Fruit fly (Drosophila melanogaster): ENCODE measurements around the gene CG9286.

Gene CG9286

DNA sequence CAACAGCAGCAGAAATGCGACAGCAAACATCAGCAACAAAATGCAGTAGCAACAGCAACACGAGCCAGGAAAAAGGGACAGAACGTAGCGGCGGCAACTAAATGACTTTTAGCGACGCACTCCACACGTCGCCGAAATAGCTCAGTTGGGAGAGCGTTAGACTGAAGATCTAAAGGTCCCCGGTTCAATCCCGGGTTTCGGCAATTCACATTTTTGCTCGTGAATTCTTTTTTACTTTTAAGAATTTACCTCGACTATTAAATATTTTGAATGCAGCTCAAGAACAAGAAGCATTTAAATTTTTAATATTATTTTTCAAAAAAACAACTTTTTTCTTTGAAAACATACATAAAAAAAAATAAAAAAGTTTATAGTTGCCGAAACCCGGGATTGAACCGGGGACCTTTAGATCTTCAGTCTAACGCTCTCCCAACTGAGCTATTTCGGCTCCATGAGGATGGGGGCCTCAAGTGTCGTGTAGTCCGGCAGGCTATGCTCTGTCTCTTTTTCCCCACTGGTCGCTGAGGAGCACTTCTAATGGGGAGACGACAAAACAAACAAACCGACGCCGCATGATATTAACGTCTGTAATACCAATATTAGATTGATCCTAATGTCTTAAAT, 17.2 kb downstream of the CG9286 start:
- TF ChIP-seq CG8478 (optimal IDR thresholded peaks at IDR 0.05): no peak
- no peak for TF ChIP-seq pan (optimal IDR thresholded peaks at IDR 0.05)
- no peak for TF ChIP-seq psq (optimal IDR thresholded peaks at IDR 0.05)
- no peak for TF ChIP-seq Dll (optimal IDR thresholded peaks at IDR 0.05)
- TF ChIP-seq usp (GFP tag; optimal IDR thresholded peaks at IDR 0.05): no peak
- no peak for TF ChIP-seq EcR (GFP tag; optimal IDR thresholded peaks at IDR 0.05)

DNA sequence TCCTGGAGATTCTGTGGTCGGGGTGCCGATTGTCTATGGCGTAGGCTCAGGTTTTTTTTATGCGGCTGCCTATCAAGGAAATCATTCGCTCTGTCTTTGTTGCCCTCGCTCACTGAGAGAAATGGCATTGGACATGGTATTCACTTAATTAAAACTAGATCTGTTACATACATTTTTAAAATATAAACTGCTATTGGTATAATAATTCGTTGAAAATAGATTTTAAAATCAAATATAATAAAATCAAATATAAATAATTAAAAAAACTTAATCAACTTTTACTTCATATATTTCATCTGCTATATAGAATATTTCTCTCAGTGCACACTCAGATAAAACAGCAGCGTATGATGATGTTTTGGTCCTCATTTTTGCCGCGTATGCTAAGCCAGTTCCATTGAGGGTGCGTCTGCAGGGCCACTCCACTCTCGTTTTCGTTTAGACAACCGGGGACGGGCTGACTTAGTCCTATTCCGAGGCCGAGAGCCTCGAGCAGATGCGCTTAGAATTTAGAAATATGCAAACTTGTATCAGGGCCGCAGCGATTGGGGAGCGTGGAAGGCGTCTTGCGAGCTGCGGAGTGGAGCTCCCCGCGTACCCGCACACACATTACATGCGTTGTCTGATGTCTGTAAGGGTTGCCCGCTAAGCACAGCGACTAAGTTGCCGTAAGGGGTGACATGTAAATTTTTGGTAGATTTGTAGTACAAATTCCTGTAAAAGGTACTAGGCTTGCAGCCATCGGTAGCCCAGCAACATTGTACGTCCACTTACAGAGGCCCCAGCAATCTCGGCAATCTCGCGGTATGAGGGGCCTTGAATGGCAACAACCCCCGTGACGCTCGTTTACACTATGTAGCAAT, 19.0 kb downstream of the CG9286 start:
- no peak for TF ChIP-seq psq (optimal IDR thresholded peaks at IDR 0.05)
- no peak for TF ChIP-seq Dll (optimal IDR thresholded peaks at IDR 0.05)
- no peak for TF ChIP-seq CG8478 (optimal IDR thresholded peaks at IDR 0.05)
- no peak for TF ChIP-seq EcR (GFP tag; optimal IDR thresholded peaks at IDR 0.05)
- no peak for TF ChIP-seq pan (optimal IDR thresholded peaks at IDR 0.05)
- no peak for TF ChIP-seq usp (GFP tag; optimal IDR thresholded peaks at IDR 0.05)

DNA sequence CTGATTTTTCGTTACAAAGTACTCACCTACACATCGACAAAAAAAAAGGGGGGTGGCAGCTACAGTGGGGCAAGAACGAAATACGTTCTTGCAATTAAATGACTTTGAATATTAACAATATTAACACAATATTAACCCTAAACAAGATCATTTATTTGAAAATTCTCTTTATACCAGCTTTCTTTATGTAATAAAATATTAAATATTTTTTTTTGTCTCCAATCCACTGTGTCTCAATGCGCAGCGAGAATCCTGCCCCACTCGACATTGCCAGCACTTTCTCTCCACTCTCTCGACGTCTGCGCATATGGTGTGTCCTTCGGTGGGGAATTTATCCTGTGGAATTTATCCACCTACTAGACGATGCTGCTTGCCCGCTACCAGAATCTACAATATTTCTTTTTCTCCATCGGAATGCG, 19.7 kb downstream of the CG9286 start:
- TF ChIP-seq psq (optimal IDR thresholded peaks at IDR 0.05): no peak
- TF ChIP-seq EcR (GFP tag; optimal IDR thresholded peaks at IDR 0.05): no peak
- TF ChIP-seq Dll (optimal IDR thresholded peaks at IDR 0.05): no peak
- no peak for TF ChIP-seq pan (optimal IDR thresholded peaks at IDR 0.05)

DNA sequence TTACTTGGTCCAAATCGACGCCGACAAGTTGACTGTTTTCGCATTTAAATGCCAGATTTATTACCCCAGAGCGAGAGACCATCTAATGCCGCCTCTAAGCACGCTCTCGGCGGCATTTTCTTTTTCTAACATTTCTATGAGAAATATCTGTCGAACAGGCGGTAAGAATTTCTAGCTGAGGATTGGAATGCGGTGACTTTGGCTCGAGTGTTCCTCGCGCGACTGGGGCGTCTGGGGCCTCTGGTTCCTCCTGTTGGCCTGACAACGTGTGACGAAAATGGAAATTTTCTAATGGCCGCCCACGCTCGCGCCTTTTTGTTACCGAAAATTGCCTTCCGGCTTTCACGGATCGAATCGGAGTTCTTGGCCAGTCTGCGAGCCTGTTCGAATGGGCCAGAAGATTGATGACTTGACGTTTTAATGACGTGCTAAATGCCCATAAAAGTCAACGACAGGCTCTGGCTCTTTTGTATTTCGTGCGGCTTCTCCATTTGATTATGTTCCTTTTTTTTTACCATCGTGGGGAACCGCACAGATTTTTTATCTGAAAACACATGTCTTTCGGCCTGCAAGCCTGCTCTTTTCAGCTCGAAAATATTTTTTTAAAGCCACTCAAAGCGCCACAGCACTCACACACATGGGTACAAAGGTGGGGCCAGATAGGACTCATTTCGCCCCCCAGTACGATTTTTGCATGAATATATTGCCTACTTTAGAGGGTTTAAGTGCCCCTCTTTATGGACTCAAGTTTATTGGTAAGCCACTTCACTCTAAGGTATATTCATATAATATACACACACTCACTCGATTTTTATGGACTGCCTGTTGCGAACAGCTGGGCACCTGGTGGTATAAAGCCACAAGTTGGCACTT, 20.7 kb downstream of the CG9286 start:
- no peak for TF ChIP-seq psq (optimal IDR thresholded peaks at IDR 0.05)
- no peak for TF ChIP-seq CG8478 (optimal IDR thresholded peaks at IDR 0.05)
- TF ChIP-seq Dll (optimal IDR thresholded peaks at IDR 0.05): peak; percentile 10
- TF ChIP-seq usp (GFP tag; optimal IDR thresholded peaks at IDR 0.05): no peak
- TF ChIP-seq pan (optimal IDR thresholded peaks at IDR 0.05): no peak
- TF ChIP-seq EcR (GFP tag; optimal IDR thresholded peaks at IDR 0.05): no peak

DNA sequence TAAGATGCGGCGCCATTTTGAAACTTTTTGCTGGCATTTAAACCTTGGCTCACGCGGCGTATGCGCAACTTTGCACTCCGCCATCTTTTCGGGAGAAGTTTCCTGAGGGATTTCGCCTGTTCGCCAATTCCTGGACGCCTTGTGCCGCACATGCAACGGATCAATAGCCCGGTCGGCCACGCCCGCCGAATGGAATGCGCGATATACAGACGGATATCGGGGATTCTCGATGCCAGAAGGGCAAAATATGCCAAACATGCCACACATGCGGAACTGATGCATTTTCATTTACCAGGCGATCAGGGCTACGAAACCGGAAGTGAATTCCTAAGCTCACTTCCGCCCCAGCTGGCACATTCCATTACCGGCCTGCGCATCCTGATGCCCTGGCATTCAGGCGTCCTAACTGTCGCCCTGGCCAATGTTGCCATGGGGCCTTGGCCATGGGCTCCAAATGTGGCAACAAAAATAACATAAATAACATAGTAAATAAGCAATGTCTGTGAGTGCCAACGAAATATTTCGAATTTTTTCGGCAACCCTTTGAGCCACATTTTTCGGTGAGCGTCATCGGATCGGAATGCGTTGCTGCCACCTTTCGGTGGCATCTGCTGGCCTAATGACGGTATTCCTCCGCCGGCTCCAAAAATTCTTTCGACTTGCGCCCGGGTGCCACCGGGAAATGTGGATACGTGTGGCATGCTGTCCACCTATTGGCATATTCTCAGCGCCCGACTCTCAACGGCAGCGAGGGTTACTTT, 21.5 kb downstream of the CG9286 start:
- TF ChIP-seq usp (GFP tag; optimal IDR thresholded peaks at IDR 0.05): no peak

DNA sequence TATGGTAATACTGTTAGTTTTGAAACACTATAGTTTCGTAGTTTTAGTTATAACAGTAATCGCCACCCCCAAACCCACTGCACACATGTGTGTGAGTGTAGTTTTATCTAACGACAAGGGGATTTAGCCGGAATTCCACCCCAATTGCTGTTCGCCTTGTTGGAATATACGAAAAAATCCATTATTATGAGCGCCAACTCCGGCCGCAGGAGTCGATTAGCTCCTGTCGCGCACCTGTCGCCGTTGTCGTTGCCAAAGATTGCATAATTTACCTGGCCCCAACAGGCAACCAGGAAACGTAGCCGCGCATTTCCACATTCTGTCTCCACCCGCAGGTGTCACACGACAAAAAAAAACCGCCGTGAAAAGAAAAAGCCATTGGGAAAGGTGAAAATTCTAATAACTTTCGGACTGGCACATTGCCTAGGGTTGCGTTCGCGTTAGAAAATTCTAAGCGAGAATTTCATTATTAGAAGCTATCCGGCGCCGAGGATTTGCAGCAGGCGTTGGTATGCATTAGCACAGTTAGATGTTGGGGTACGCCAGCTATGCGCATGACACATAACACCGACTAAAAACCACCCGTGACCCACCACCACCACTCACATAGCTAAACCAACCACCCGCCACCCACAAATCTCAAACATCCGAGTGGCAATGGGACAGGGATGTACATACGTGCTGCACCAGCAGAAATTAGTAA, 22.6 kb downstream of the CG9286 start:
- TF ChIP-seq EcR (GFP tag; optimal IDR thresholded peaks at IDR 0.05) (no peak), psq (optimal IDR thresholded peaks at IDR 0.05) (no peak), CG8478 (optimal IDR thresholded peaks at IDR 0.05) (no peak), usp (GFP tag; optimal IDR thresholded peaks at IDR 0.05) (no peak), pan (optimal IDR thresholded peaks at IDR 0.05) (no peak), Dll (optimal IDR thresholded peaks at IDR 0.05) (no peak)

DNA sequence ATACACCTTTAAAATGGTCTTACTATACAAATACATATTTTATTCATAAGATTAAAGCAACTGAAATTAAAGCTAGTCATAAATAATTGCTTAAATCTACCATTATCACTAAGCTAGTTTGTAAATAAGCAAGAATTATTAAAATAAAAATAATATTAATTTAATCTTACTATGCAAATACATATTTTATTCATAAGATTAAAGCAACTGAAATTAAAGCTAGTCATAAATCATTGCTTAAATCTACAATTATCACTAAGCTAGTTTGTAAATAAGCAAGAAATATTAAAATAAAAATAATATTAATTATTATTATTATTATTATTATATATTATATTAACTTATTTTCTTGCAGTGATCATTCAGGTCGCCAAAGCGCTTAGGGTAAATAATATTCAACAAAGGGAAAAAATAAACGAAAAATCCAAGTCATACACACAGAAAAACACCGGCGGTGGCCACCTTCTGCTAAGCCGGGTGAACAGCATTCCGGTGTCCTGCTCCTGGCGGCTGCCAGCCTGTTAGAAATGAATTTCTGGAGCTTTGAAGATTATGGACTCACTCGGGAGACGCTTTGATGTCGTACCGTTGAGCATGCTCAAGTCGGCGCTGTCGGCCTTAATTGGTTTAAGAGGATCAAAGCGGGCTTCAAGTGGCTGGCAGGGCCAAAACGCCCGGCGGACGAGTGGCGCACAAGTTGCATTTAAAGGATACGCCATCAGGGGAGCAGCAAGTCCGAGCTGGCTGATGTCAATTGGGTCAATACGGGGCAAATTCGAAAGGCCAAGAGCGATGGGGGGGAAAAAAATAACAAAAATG, 23.3 kb downstream of the CG9286 start:
- no peak for TF ChIP-seq psq (optimal IDR thresholded peaks at IDR 0.05)
- TF ChIP-seq CG8478 (optimal IDR thresholded peaks at IDR 0.05): no peak
- no peak for TF ChIP-seq Dll (optimal IDR thresholded peaks at IDR 0.05)
- no peak for TF ChIP-seq usp (GFP tag; optimal IDR thresholded peaks at IDR 0.05)
- TF ChIP-seq EcR (GFP tag; optimal IDR thresholded peaks at IDR 0.05): no peak
- no peak for TF ChIP-seq pan (optimal IDR thresholded peaks at IDR 0.05)

DNA sequence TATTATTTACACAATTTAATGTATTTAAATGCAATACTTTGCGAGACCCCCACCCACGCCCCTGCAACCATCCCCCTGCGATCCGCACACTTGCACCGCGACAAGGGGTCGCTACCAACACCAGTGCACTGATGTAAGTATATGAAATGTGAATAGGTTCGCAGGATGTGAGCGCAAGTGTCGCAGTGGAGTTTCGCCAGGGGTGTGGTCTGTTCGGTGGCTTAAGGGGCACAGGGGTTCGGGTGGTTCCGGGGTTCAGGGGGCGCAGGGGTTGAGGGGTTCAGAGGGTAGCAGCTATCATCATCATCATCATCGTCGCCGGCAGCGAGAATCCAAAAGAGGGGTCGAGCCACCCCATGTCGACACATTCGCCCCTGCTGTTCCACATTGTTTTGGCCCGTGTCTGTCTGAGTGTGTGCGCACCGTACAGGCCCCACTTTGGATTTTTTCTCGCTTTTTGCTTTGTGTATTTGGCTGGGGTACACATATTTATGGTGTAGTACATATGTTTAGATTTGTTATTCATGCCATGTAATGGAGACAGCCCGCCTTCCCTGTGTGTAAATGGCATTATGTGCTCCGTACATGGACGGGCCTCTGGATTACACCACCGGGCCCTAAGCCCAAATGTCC, 24.3 kb downstream of the CG9286 start:
- TF ChIP-seq Dll (optimal IDR thresholded peaks at IDR 0.05): no peak
- no peak for TF ChIP-seq usp (GFP tag; optimal IDR thresholded peaks at IDR 0.05)
- no peak for TF ChIP-seq pan (optimal IDR thresholded peaks at IDR 0.05)
- no peak for TF ChIP-seq CG8478 (optimal IDR thresholded peaks at IDR 0.05)
- TF ChIP-seq EcR (GFP tag; optimal IDR thresholded peaks at IDR 0.05): no peak
- TF ChIP-seq psq (optimal IDR thresholded peaks at IDR 0.05): no peak

DNA sequence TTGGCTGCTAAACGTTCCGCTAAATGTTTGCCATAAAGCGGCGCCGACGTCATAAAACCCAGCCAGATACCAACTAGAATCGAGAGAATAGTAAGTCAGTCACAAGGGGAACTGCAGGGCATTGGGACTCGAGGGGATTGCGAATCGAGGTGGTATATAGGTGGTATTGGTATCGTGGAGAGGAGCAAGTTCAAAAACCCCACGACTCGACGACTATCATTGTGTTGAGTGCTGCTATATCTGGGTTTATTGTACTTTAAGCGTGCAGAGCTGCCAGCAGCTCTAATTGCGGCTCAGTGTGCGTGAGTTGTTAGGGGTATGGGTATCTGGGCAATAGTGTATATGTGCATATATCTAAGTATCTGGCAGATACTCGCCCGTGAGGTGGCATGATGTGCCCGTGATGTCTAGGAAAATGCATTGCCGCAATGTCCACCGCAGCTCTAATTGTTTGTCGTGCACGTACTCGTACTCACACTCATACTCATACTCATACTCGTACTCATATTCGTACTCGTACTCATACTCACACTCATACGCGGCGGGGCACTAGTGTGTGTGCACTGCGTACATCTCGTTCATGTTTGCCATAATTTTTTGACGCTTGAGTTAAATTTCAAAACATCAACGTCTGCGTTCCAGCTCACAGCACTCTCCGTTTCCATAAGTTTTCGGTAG, 25.4 kb downstream of the CG9286 start:
- TF ChIP-seq Dll (optimal IDR thresholded peaks at IDR 0.05): no peak
- peak in 1 of 2 experiments; percentile 93 for TF ChIP-seq EcR (GFP tag; optimal IDR thresholded peaks at IDR 0.05)
- no peak for TF ChIP-seq pan (optimal IDR thresholded peaks at IDR 0.05)
